Fruit fly (Drosophila melanogaster) whole organism, embryonic: Measurements from ENCODE around the gene Hs2st.

Source experiments
- Atf-2 ChIP-seq: fragments of 200-800 bp; sonication (Bioruptor generic); optimal IDR thresholded peaks from 2 replicates; lab custom pipeline; 2016; ENCODE audit warnings: missing biosample characterization, missing genetic modification characterization
- B-H2 ChIP-seq: fragments of 200-800 bp; sonication (Bioruptor generic); optimal IDR thresholded peaks from 2 replicates; lab custom pipeline; 2018; ENCODE audit warnings: missing biosample characterization, mild to moderate bottlenecking, missing genetic modification characterization
- CG10267 ChIP-seq: fragments of 200-800 bp; sonication (Bioruptor generic); optimal IDR thresholded peaks from 2 replicates; lab custom pipeline; 2018; ENCODE audit warnings: missing biosample characterization, mild to moderate bottlenecking, missing genetic modification characterization, moderate library complexity
- CG10654 ChIP-seq: fragments of 200-800 bp; sonication (Bioruptor generic); optimal IDR thresholded peaks from 2 replicates; lab custom pipeline; 2016; ENCODE audit warnings: missing biosample characterization, missing genetic modification characterization
- CG11398 ChIP-seq: fragments of 200-800 bp; sonication (Bioruptor generic); optimal IDR thresholded peaks from 2 replicates; lab custom pipeline; 2016; ENCODE audit warnings: missing biosample characterization, missing genetic modification characterization
- CG11504 ChIP-seq: fragments of 200-800 bp; sonication (Bioruptor generic); optimal IDR thresholded peaks from 3 replicates; lab custom pipeline; 2019; ENCODE audit warnings: missing biosample characterization, mild to moderate bottlenecking, missing genetic modification characterization, moderate library complexity
- CG11695 ChIP-seq: fragments of 200-800 bp; sonication (Bioruptor generic); IDR thresholded peaks from 3 replicates; pipeline ENCODE4 v1.3.6; 2022; ENCODE audit warnings: missing biosample characterization, missing genetic modification characterization
- CG12299 ChIP-seq: fragments of 200-800 bp; sonication (Bioruptor generic); optimal IDR thresholded peaks from 2 replicates; lab custom pipeline; 2018; ENCODE audit warnings: missing biosample characterization, mild to moderate bottlenecking, missing genetic modification characterization
- CG14965 ChIP-seq: fragments of 200-800 bp; sonication (Bioruptor generic); optimal IDR thresholded peaks from 2 replicates; lab custom pipeline; 2016; ENCODE audit warnings: missing biosample characterization, missing genetic modification characterization, borderline replicate concordance
- CG15011 ChIP-seq: fragments of 200-800 bp; sonication (Bioruptor generic); optimal IDR thresholded peaks from 3 replicates; lab custom pipeline; 2018; ENCODE audit warnings: missing biosample characterization, mild to moderate bottlenecking, missing genetic modification characterization
- CG17802 ChIP-seq: fragments of 200-800 bp; sonication (Bioruptor generic); optimal IDR thresholded peaks from 2 replicates; lab custom pipeline; 2018; ENCODE audit warnings: missing biosample characterization, mild to moderate bottlenecking, missing genetic modification characterization, moderate library complexity
- CG18476 ChIP-seq: fragments of 200-800 bp; sonication (Bioruptor generic); optimal IDR thresholded peaks from 2 replicates; lab custom pipeline; 2016; ENCODE audit warnings: missing biosample characterization, mild to moderate bottlenecking, missing genetic modification characterization
- CG2889 ChIP-seq: fragments of 200-800 bp; sonication (Bioruptor generic); IDR thresholded peaks from 3 replicates; pipeline ENCODE4 v1.3.6; 2022; ENCODE audit warnings: missing biosample characterization, missing genetic modification characterization
- CG33213 ChIP-seq: fragments of 200-800 bp; sonication (Bioruptor generic); optimal IDR thresholded peaks from 3 replicates; lab custom pipeline; 2016; ENCODE audit warnings: missing biosample characterization, missing genetic modification characterization
- CG3407 ChIP-seq: fragments of 200-800 bp; sonication (Bioruptor generic); optimal IDR thresholded peaks from 2 replicates; lab custom pipeline; 2018; ENCODE audit warnings: missing biosample characterization, mild to moderate bottlenecking, missing genetic modification characterization
- CG3995 ChIP-seq: fragments of 200-800 bp; sonication (Bioruptor generic); optimal IDR thresholded peaks from 3 replicates; lab custom pipeline; 2016; ENCODE audit warnings: missing biosample characterization, missing genetic modification characterization
- CG43689 ChIP-seq: fragments of 200-800 bp; sonication (Bioruptor generic); IDR thresholded peaks from 2 replicates; pipeline ENCODE4 v1.3.6; 2022; ENCODE audit warnings: missing biosample characterization, missing genetic modification characterization
- CG5245 ChIP-seq: fragments of 200-800 bp; sonication (Bioruptor generic); optimal IDR thresholded peaks from 3 replicates; lab custom pipeline; 2016; ENCODE audit warnings: missing biosample characterization, missing genetic modification characterization
- CG7372 ChIP-seq: fragments of 200-800 bp; sonication (Bioruptor generic); IDR thresholded peaks from 2 replicates; pipeline ENCODE4 v1.3.6; 2022; ENCODE audit warnings: missing biosample characterization, missing genetic modification characterization
- CG9437 ChIP-seq: fragments of 200-800 bp; sonication (Bioruptor generic); optimal IDR thresholded peaks from 2 replicates; lab custom pipeline; 2018; ENCODE audit warnings: missing biosample characterization, mild to moderate bottlenecking, missing genetic modification characterization
- Hey ChIP-seq: fragments of 200-800 bp; sonication (Bioruptor generic); optimal IDR thresholded peaks from 3 replicates; lab custom pipeline; 2018; ENCODE audit warnings: missing biosample characterization, mild to moderate bottlenecking, missing genetic modification characterization
- Hmr ChIP-seq: fragments of 200-800 bp; sonication (Bioruptor generic); optimal IDR thresholded peaks from 3 replicates; lab custom pipeline; 2017; ENCODE audit warnings: mild to moderate bottlenecking, missing biosample characterization, missing genetic modification reagents, missing genetic modification characterization
- Lim3 ChIP-seq: fragments of 200-800 bp; sonication (Bioruptor generic); IDR thresholded peaks from 2 replicates; pipeline ENCODE4 v1.3.6; 2022; ENCODE audit warnings: missing biosample characterization, missing genetic modification characterization
- Lpt ChIP-seq: fragments of >200 bp; optimal IDR thresholded peaks from 2 replicates; lab custom pipeline; 2018; ENCODE audit warnings: missing biosample characterization, missing genetic modification characterization
- NfI ChIP-seq: fragments of 200-800 bp; sonication (Bioruptor generic); optimal IDR thresholded peaks from 3 replicates; lab custom pipeline; 2018; ENCODE audit warnings: missing biosample characterization, mild to moderate bottlenecking, missing genetic modification characterization, moderate library complexity
- Opbp ChIP-seq: fragments of 200-800 bp; sonication (Bioruptor generic); IDR thresholded peaks from 3 replicates; pipeline ENCODE4 v1.3.6; 2022; ENCODE audit warnings: missing biosample characterization, missing genetic modification characterization; ENCODE audit not compliant: partially characterized antibody
- Scr ChIP-seq: fragments of 200-800 bp; sonication (Bioruptor generic); IDR thresholded peaks from 2 replicates; pipeline ENCODE4 v1.3.6; 2022; ENCODE audit warnings: missing biosample characterization, missing genetic modification characterization; ENCODE audit not compliant: partially characterized antibody
- TFAM ChIP-seq: fragments of 200-800 bp; sonication (Bioruptor generic); optimal IDR thresholded peaks from 2 replicates; lab custom pipeline; 2017; ENCODE audit warnings: missing biosample characterization, missing genetic modification characterization, inconsistent platforms
- Usf ChIP-seq: fragments of 200-800 bp; sonication (Bioruptor generic); optimal IDR thresholded peaks from 2 replicates; lab custom pipeline; 2017; ENCODE audit warnings: missing genotype, missing biosample characterization, missing genetic modification characterization
- ap ChIP-seq: fragments of 200-800 bp; sonication (Bioruptor generic); IDR thresholded peaks from 2 replicates; pipeline ENCODE4 v1.3.6; 2022; ENCODE audit warnings: missing biosample characterization, missing genetic modification characterization
- ato ChIP-seq: fragments of 200-800 bp; sonication (Bioruptor generic); IDR thresholded peaks from 2 replicates; pipeline ENCODE4 v1.3.6; 2022; ENCODE audit warnings: missing biosample characterization, missing genetic modification characterization; ENCODE audit not compliant: partially characterized antibody
- cad ChIP-seq: fragments of >200 bp; optimal IDR thresholded peaks from 2 replicates; lab custom pipeline; 2017; ENCODE audit warnings: missing biosample characterization, missing genetic modification characterization
- chif ChIP-seq, 2 experiments: fragments of 200-800 bp; sonication (Bioruptor generic); optimal IDR thresholded peaks; 3 replicates each; lab custom pipeline; 2016; ENCODE audit warnings: missing biosample characterization in 2 of 2, missing genetic modification characterization in 2 of 2
- corto ChIP-seq: fragments of 200-800 bp; sonication (Bioruptor generic); optimal IDR thresholded peaks from 2 replicates; lab custom pipeline; 2016; ENCODE audit warnings: missing biosample characterization, mild to moderate bottlenecking, missing genetic modification characterization, moderate library complexity
- dmrt11E ChIP-seq: fragments of 200-800 bp; sonication (Bioruptor generic); optimal IDR thresholded peaks from 3 replicates; lab custom pipeline; 2018; ENCODE audit warnings: missing biosample characterization, mild to moderate bottlenecking, missing genetic modification characterization, moderate library complexity
- dpn ChIP-seq, 2 experiments: fragments of 200-800 bp; sonication (Bioruptor generic); optimal IDR thresholded peaks; 3 replicates each; lab custom pipeline; 2016; ENCODE audit warnings: missing biosample characterization in 2 of 2, missing genetic modification characterization in 2 of 2
- fd3F ChIP-seq: fragments of 200-800 bp; sonication (Bioruptor generic); optimal IDR thresholded peaks from 2 replicates; lab custom pipeline; 2018; ENCODE audit warnings: missing biosample characterization, mild to moderate bottlenecking, missing genetic modification characterization, moderate library complexity
- gcm2 ChIP-seq: fragments of 200-800 bp; sonication (Bioruptor generic); optimal IDR thresholded peaks from 2 replicates; lab custom pipeline; 2016; ENCODE audit warnings: missing biosample characterization, missing genetic modification characterization
- gfzf ChIP-seq: fragments of 200-800 bp; sonication (Bioruptor generic); optimal IDR thresholded peaks from 2 replicates; lab custom pipeline; 2016; ENCODE audit warnings: missing biosample characterization, mild to moderate bottlenecking, missing genetic modification characterization, moderate library complexity
- grau ChIP-seq: fragments of 200-800 bp; optimal IDR thresholded peaks from 3 replicates; lab custom pipeline; 2019; ENCODE audit warnings: missing biosample characterization, mild to moderate bottlenecking, missing genetic modification characterization, moderate library complexity
- knrl ChIP-seq: fragments of 200-800 bp; sonication (Bioruptor generic); IDR thresholded peaks from 3 replicates; pipeline ENCODE4 v1.3.6; 2022; ENCODE audit warnings: missing biosample characterization, missing genetic modification characterization; ENCODE audit not compliant: partially characterized antibody
- maf-S ChIP-seq: fragments of 200-800 bp; sonication (Bioruptor generic); optimal IDR thresholded peaks from 2 replicates; lab custom pipeline; 2016; ENCODE audit warnings: missing biosample characterization, missing genetic modification characterization
- org-1 ChIP-seq: fragments of 200-800 bp; sonication (Bioruptor generic); optimal IDR thresholded peaks from 2 replicates; lab custom pipeline; 2017; ENCODE audit warnings: missing biosample characterization, missing genetic modification characterization
- p53 ChIP-seq: fragments of 200-800 bp; sonication (Bioruptor generic); optimal IDR thresholded peaks from 2 replicates; lab custom pipeline; 2016; ENCODE audit warnings: missing biosample characterization, missing genetic modification characterization
- so ChIP-seq: fragments of 200-800 bp; sonication (Bioruptor generic); IDR thresholded peaks from 3 replicates; pipeline ENCODE4 v1.3.6; 2022; ENCODE audit warnings: missing biosample characterization, missing genetic modification characterization
- sob ChIP-seq: fragments of 200-800 bp; sonication (Bioruptor generic); IDR thresholded peaks from 2 replicates; pipeline ENCODE4 v1.3.6; 2022; ENCODE audit warnings: missing biosample characterization, missing genetic modification characterization
- tap ChIP-seq: fragments of 200-800 bp; optimal IDR thresholded peaks from 3 replicates; lab custom pipeline; 2019; ENCODE audit warnings: missing biosample characterization, mild to moderate bottlenecking, missing genetic modification characterization, moderate library complexity
- tio ChIP-seq: fragments of 200-800 bp; sonication (Bioruptor generic); optimal IDR thresholded peaks from 2 replicates; lab custom pipeline; 2017; ENCODE audit warnings: missing biosample characterization, missing genetic modification characterization, inconsistent platforms
- wek ChIP-seq: fragments of 200-800 bp; sonication (Bioruptor generic); optimal IDR thresholded peaks from 3 replicates; lab custom pipeline; 2018; ENCODE audit warnings: missing biosample characterization, mild to moderate bottlenecking, missing genetic modification characterization, moderate library complexity

The Hs2st gene

DNA sequence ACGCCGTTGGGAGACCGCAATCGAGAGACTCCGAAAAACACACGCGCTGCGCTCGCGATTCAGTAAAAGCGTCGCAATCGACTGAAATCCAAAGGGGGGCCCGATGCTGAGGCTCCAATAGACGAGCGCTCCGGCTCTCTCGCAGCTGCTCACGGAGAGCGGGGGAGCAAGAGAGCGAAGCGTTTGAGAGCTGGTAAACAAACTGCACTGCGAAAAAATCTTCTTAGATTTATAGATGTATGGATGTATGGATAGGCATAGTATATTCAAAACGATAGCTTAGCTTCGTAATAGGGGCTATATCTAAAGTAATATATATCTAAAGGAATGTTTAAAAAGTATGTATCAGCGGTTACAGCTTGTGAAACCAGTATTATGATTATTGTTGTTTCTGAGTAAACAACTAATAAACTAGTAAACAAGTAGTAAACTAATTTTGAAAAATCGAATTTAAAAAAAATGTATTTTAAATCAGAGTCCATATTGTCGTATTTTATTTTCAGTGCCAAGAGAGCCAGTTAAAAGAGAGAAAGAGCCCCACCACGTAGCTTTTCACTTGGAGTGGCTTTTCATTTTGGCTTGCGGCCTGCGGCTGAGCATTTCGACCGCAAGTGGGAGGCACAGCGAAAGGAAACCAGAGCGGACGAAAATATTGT lies 21.0 kb downstream of the Hs2st start, which contains the start of the genes Alp12 and CG13085 (continued):
- TF ChIP-seq ap (GFP tag; lab: Robert Waterston, UW): peak; percentile 92
- TF ChIP-seq TFAM (GFP tag; lab: Kevin White, UChicago): peak; percentile 83
- TF ChIP-seq NfI (GFP tag; lab: Kevin White, UChicago): peak; percentile 98
- TF ChIP-seq CG43689: peak; percentile 89
- no peak; the same call in 2 of the 3 replicates for TF ChIP-seq Opbp
- TF ChIP-seq grau (tag; lab: Kevin White, UChicago): peak; percentile 98
- peak; percentile 99 for TF ChIP-seq CG15011
- TF ChIP-seq tap: peak; percentile 98
- TF ChIP-seq wek (GFP tag; lab: Kevin White, UChicago): peak; percentile 86
- TF ChIP-seq CG17802 (tag; lab: Kevin White, UChicago): peak; percentile 82
- TF ChIP-seq tio (GFP tag; lab: Kevin White, UChicago): peak; percentile 98
- peak; percentile 97 for TF ChIP-seq sob
- peak; percentile 94 for TF ChIP-seq Atf-2 (GFP tag; lab: Kevin White, UChicago)
- TF ChIP-seq so (GFP tag; lab: Robert Waterston, UW): peak; percentile 98
- peak; percentile 0 for TF ChIP-seq gfzf (GFP tag; lab: Kevin White, UChicago)
- peak; percentile 93 for TF ChIP-seq CG10654 (GFP tag; lab: Kevin White, UChicago)
- no peak for TF ChIP-seq cad (GFP tag; lab: Kevin White, UChicago)
- TF ChIP-seq CG18476: peak; percentile 96
- peak; percentile 95 to 97 for TF ChIP-seq dpn (GFP tag; optimal IDR thresholded peaks at IDR 0.05; lab: Kevin White, UChicago)
- peak; percentile 96 for TF ChIP-seq CG3407 (GFP tag; lab: Kevin White, UChicago)
- peak; percentile 97 for TF ChIP-seq CG11504 (tag; lab: Kevin White, UChicago)
- peak; percentile 95 for TF ChIP-seq CG2889 (GFP tag; lab: Robert Waterston, UW)
- peak; percentile 97 for TF ChIP-seq B-H2
- TF ChIP-seq maf-S (GFP tag; lab: Kevin White, UChicago): peak; percentile 91
- peak; percentile 89 for TF ChIP-seq CG11398 (GFP tag; lab: Kevin White, UChicago)
- TF ChIP-seq org-1: peak; percentile 97
- TF ChIP-seq CG14965 (GFP tag; lab: Kevin White, UChicago): peak; percentile 57
- TF ChIP-seq gcm2 (GFP tag; lab: Kevin White, UChicago): peak; percentile 88
- peak; percentile 91 to 97 for TF ChIP-seq chif (GFP tag; optimal IDR thresholded peaks at IDR 0.05; lab: Kevin White, UChicago)
- TF ChIP-seq fd3F (GFP tag; lab: Kevin White, UChicago): peak; percentile 97
- TF ChIP-seq CG5245: peak; percentile 93
- TF ChIP-seq CG7372 (GFP tag; lab: Robert Waterston, UW): peak; percentile 97
- TF ChIP-seq Lpt (GFP tag; lab: Kevin White, UChicago): no peak
- peak; percentile 87 for TF ChIP-seq corto
- TF ChIP-seq CG11695 (GFP tag; lab: Robert Waterston, UW): peak; percentile 98
- TF ChIP-seq Scr (GFP tag; lab: Robert Waterston, UW): no peak
- TF ChIP-seq Hey (tag; lab: Kevin White, UChicago): peak; percentile 84
- peak; percentile 75 for TF ChIP-seq CG3995 (GFP tag; lab: Kevin White, UChicago)
- TF ChIP-seq ato (GFP tag; lab: Robert Waterston, UW): no peak
- TF ChIP-seq Hmr: peak; percentile 99
- peak; percentile 86 for TF ChIP-seq p53 (GFP tag; lab: Kevin White, UChicago)
- peak; percentile 98 for TF ChIP-seq CG12299 (tag; lab: Kevin White, UChicago)
- peak; percentile 91 for TF ChIP-seq Lim3 (GFP tag; lab: Robert Waterston, UW)
- TF ChIP-seq knrl (GFP tag; lab: Robert Waterston, UW): no peak
- TF ChIP-seq CG33213 (GFP tag; lab: Kevin White, UChicago): peak; percentile 88
- peak; percentile 96 for TF ChIP-seq CG9437 (GFP tag; lab: Kevin White, UChicago)
- TF ChIP-seq CG10267 (tag; lab: Kevin White, UChicago): peak; percentile 95
- peak; percentile 94 for TF ChIP-seq dmrt11E (tag; lab: Kevin White, UChicago)
- TF ChIP-seq Usf (GFP tag; lab: Kevin White, UChicago): peak; percentile 95
